Worm (Caenorhabditis elegans): ENCODE measurements around the gene C03H5.9.
A peak's percentile ranks its signal among the peaks of the same experiment; 100 is the strongest.

The C03H5.9 gene

DNA sequence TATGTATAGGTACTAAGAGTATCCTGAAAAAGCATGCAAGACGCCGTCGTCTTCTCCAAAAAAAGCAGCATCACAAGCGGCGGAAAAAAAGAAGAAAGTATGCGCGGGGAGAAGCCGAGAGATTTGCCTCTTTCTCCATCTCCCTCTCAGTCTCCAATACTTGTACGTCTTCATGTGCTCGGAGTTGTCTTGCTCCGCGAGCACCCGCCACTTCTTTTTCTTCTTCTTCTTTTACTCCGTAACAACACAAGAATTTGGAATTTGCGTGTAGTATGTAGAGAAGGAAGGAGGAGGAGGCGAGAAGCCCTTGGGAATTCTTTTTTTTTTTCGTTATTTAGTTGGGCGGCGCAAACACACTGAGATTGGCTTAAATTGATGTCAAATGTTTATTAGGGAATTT lies 22.8 kb downstream of the C03H5.9 start (continued):
- TF ChIP-seq ama-1 (optimal IDR thresholded peaks at IDR 0.05) (no peak), zag-1 (tag; optimal IDR thresholded peaks at IDR 0.05) (peak; percentile 49), crh-2 (tag; optimal IDR thresholded peaks at IDR 0.05) (no peak), ZK546.5 (tag; optimal IDR thresholded peaks at IDR 0.05) (no peak), nhr-11 (tag; optimal IDR thresholded peaks at IDR 0.05) (no peak), mbf-1 (tag; optimal IDR thresholded peaks at IDR 0.05) (no peak), nhr-12 (tag; optimal IDR thresholded peaks at IDR 0.05) (no peak), fos-1 (tag; optimal IDR thresholded peaks at IDR 0.05) (no peak), lin-13 (GFP tag; optimal IDR thresholded peaks at IDR 0.05) (no peak), lin-39 (tag; optimal IDR thresholded peaks at IDR 0.05) (no peak)

DNA sequence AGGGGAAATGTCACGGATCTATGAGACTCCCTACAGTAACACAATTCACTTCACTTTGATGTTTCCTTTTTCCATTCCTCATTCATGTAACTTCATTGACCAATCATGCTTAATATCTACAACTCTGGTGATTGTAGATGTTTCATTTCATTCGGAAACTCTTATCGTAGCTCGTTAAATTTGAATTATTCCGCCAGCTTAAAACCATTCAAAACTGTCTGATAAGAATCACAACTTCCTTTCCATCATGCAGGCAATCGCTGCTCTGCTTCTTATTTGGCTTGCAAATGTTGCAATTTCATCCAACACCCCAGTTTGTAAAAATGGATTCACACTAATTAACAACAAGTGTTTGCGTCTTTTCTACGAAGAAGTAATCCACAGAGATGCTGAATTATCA lies 24.0 kb downstream of the C03H5.9 start, which contains the start of gene clec-10:
Gene clec-10 (plus strand): TSS at position 244 of the 400 bp plus-strand sequence.
- TF ChIP-seq C34F6.9 (tag; optimal IDR thresholded peaks at IDR 0.05) (no peak), F13H6.1 (tag; optimal IDR thresholded peaks at IDR 0.05) (no peak), lin-11 (tag; optimal IDR thresholded peaks at IDR 0.05) (no peak), nhr-25 (tag; optimal IDR thresholded peaks at IDR 0.05) (no peak), nhr-23 (tag; optimal IDR thresholded peaks at IDR 0.05) (no peak), fos-1 (tag; optimal IDR thresholded peaks at IDR 0.05) (peak; percentile 69), mdl-1 (tag; optimal IDR thresholded peaks at IDR 0.05) (no peak), ztf-11 (tag; optimal IDR thresholded peaks at IDR 0.05) (no peak)

ce11 chrII:410832-411231 lies 32.4 kb downstream of the C03H5.9 start, which contains the start of the genes dnsn-1 and C24H12.4:
Gene dnsn-1, minus strand, starts transcription at chrII:410932.
Gene C24H12.4, plus strand, starts transcription at chrII:411222.
- TF ChIP-seq nhr-237 (tag; optimal IDR thresholded peaks at IDR 0.05), result peak; percentile 59
- TF ChIP-seq snpc-4 (tag; optimal IDR thresholded peaks at IDR 0.05), result peak; percentile 70
- peak; percentile 92 for TF ChIP-seq F13H6.1 (tag; optimal IDR thresholded peaks at IDR 0.05)
- no peak for TF ChIP-seq unc-39 (tag; optimal IDR thresholded peaks at IDR 0.05)
- peak; percentile 61 for TF ChIP-seq R02D3.7 (tag; optimal IDR thresholded peaks at IDR 0.05)
- TF ChIP-seq nhr-12 (tag; optimal IDR thresholded peaks at IDR 0.05), result no peak
- TF ChIP-seq mdl-1 (tag; optimal IDR thresholded peaks at IDR 0.05), result peak in 1 of 2 experiments; percentile 47
- peak; percentile 88 for TF ChIP-seq mab-5 (tag; optimal IDR thresholded peaks at IDR 0.05)
- TF ChIP-seq lin-11 (tag; optimal IDR thresholded peaks at IDR 0.05), result peak; percentile 96
- peak; percentile 55 for TF ChIP-seq ZK546.5 (tag; optimal IDR thresholded peaks at IDR 0.05)
- no peak for TF ChIP-seq Y55F3AM.14 (GFP tag; optimal IDR thresholded peaks at IDR 0.05)
- no peak for TF ChIP-seq ama-1 (optimal IDR thresholded peaks at IDR 0.05)
- TF ChIP-seq nhr-23 (tag; optimal IDR thresholded peaks at IDR 0.05), result no peak
- TF ChIP-seq aly-2 (tag; optimal IDR thresholded peaks at IDR 0.05), result no peak
- no peak for TF ChIP-seq nhr-77 (tag; optimal IDR thresholded peaks at IDR 0.05)
- TF ChIP-seq ceh-16 (tag; optimal IDR thresholded peaks at IDR 0.05), result peak; percentile 66
- peak; percentile 68 for TF ChIP-seq fos-1 (tag; optimal IDR thresholded peaks at IDR 0.05)
- TF ChIP-seq crh-2 (tag; optimal IDR thresholded peaks at IDR 0.05), result peak; percentile 97
- TF ChIP-seq egl-27 (tag; optimal IDR thresholded peaks at IDR 0.05), result peak; percentile 86
- peak; percentile 64 for TF ChIP-seq nhr-129 (tag; optimal IDR thresholded peaks at IDR 0.05)
- TF ChIP-seq dmd-4 (tag; optimal IDR thresholded peaks at IDR 0.05), result peak; percentile 64
- TF ChIP-seq lin-39 (tag; optimal IDR thresholded peaks at IDR 0.05), result no peak
- TF ChIP-seq skn-1 (tag; optimal IDR thresholded peaks at IDR 0.05), result no peak
- peak; percentile 98 for TF ChIP-seq unc-55 (GFP tag; optimal IDR thresholded peaks at IDR 0.05)
- peak; percentile 12 for TF ChIP-seq blmp-1 (tag; optimal IDR thresholded peaks at IDR 0.05; ENCODE audit: insufficient read depth)
- peak; percentile 82 for TF ChIP-seq ztf-4 (tag; optimal IDR thresholded peaks at IDR 0.05)
- peak; percentile 91 to 96 for TF ChIP-seq lsy-2 (tag; optimal IDR thresholded peaks at IDR 0.05)
- TF ChIP-seq nhr-6 (tag; optimal IDR thresholded peaks at IDR 0.05), result peak; percentile 88
- TF ChIP-seq unc-62 (GFP tag; optimal IDR thresholded peaks at IDR 0.05), result no peak
- no peak for TF ChIP-seq nhr-11 (tag; optimal IDR thresholded peaks at IDR 0.05)
- TF ChIP-seq C34F6.9 (tag; optimal IDR thresholded peaks at IDR 0.05), result peak; percentile 94
- peak; percentile 90 for TF ChIP-seq sem-4 (tag; optimal IDR thresholded peaks at IDR 0.05)
- no peak for TF ChIP-seq ztf-11 (tag; optimal IDR thresholded peaks at IDR 0.05)
- TF ChIP-seq alr-1 (tag; optimal IDR thresholded peaks at IDR 0.05), result no peak
- TF ChIP-seq sma-9 (GFP tag; optimal IDR thresholded peaks at IDR 0.05), result peak; percentile 95
- no peak for TF ChIP-seq sma-9 (tag; optimal IDR thresholded peaks at IDR 0.05)
- no peak for TF ChIP-seq elt-1 (tag; optimal IDR thresholded peaks at IDR 0.05)
- peak; percentile 95 for TF ChIP-seq nhr-21 (tag; optimal IDR thresholded peaks at IDR 0.05)
- no peak for TF ChIP-seq mbf-1 (tag; optimal IDR thresholded peaks at IDR 0.05)
- TF ChIP-seq lin-13 (GFP tag; optimal IDR thresholded peaks at IDR 0.05), result peak; percentile 95
- peak; percentile 46 for TF ChIP-seq zag-1 (tag; optimal IDR thresholded peaks at IDR 0.05)
- TF ChIP-seq gmeb-1 (tag; optimal IDR thresholded peaks at IDR 0.05), result peak; percentile 98
- TF ChIP-seq sma-3 (GFP tag; optimal IDR thresholded peaks at IDR 0.05), result peak; percentile 96
- TF ChIP-seq elt-3 (tag; optimal IDR thresholded peaks at IDR 0.05), result no peak
- TF ChIP-seq nhr-10 (tag; optimal IDR thresholded peaks at IDR 0.05), result peak; percentile 78
- TF ChIP-seq ztf-1 (GFP tag; conservative IDR thresholded peaks at IDR 0.05), result no peak
- TF ChIP-seq nhr-25 (tag; optimal IDR thresholded peaks at IDR 0.05), result peak; percentile 93
- peak; percentile 53 for TF ChIP-seq ceh-82 (tag; optimal IDR thresholded peaks at IDR 0.05)
- TF ChIP-seq peb-1 (tag; optimal IDR thresholded peaks at IDR 0.05), result no peak

All from whole organism, L2 larva.